Fruit fly (Drosophila melanogaster) whole organism, embryonic: Measurements from ENCODE around the gene Ntf-2r.

ENCODE experiments used
- Blimp-1 ChIP-seq: fragments of 200-800 bp; sonication (Bioruptor generic); optimal IDR thresholded peaks from 3 replicates; lab custom pipeline; 2018; ENCODE audit warnings: missing biosample characterization, missing genetic modification characterization, mild to moderate bottlenecking, moderate library complexity, missing genetic modification reagents
- CG11456 ChIP-seq: fragments of 200-800 bp; sonication (Bioruptor generic); IDR thresholded peaks from 3 replicates; pipeline ENCODE4 v1.3.6; 2022; ENCODE audit warnings: missing biosample characterization, missing genetic modification characterization
- CG12104 ChIP-seq: fragments of 200-800 bp; sonication (Bioruptor generic); optimal IDR thresholded peaks from 3 replicates; lab custom pipeline; 2016; ENCODE audit warnings: missing biosample characterization, missing genetic modification characterization
- CG13775 ChIP-seq: fragments of 200-800 bp; sonication (Bioruptor generic); optimal IDR thresholded peaks from 3 replicates; lab custom pipeline; 2017; ENCODE audit warnings: missing biosample characterization, mild to moderate bottlenecking, missing genetic modification characterization
- CG15269 ChIP-seq: fragments of 200-800 bp; sonication (Bioruptor generic); optimal IDR thresholded peaks from 2 replicates; lab custom pipeline; 2018; ENCODE audit warnings: missing biosample characterization, mild to moderate bottlenecking, missing genetic modification characterization, moderate library complexity
- CG17385 ChIP-seq: fragments of 200-800 bp; sonication (Bioruptor generic); optimal IDR thresholded peaks from 3 replicates; lab custom pipeline; 2018; ENCODE audit warnings: missing biosample characterization, mild to moderate bottlenecking, missing genetic modification characterization
- CG1832 ChIP-seq: fragments of 200-800 bp; sonication (Bioruptor generic); optimal IDR thresholded peaks from 2 replicates; lab custom pipeline; 2017; ENCODE audit warnings: missing biosample characterization, mild to moderate bottlenecking, missing genetic modification characterization, inconsistent platforms
- CG2120 ChIP-seq: fragments of 200-800 bp; sonication (Bioruptor generic); optimal IDR thresholded peaks from 3 replicates; lab custom pipeline; 2016; ENCODE audit warnings: missing biosample characterization, missing genetic modification characterization
- CG3163 ChIP-seq: fragments of 200-800 bp; sonication (Bioruptor generic); optimal IDR thresholded peaks from 3 replicates; lab custom pipeline; 2016; ENCODE audit warnings: missing biosample characterization, missing genetic modification characterization
- CG7271 ChIP-seq: fragments of 200-800 bp; sonication (Bioruptor generic); optimal IDR thresholded peaks from 2 replicates; lab custom pipeline; 2018; ENCODE audit warnings: missing biosample characterization, mild to moderate bottlenecking, missing genetic modification characterization, moderate library complexity
- CG8290 ChIP-seq, 3 experiments: fragments of 200-800 bp; sonication (Bioruptor generic); optimal IDR thresholded peaks; 2 replicates each; lab custom pipeline; 2016 to 2019; ENCODE audit warnings: missing biosample characterization in 3 of 3, missing genetic modification characterization in 3 of 3, mild to moderate bottlenecking in 2 of 3, moderate library complexity in 1 of 3
- CkIIα-i1 ChIP-seq: fragments of 200-800 bp; sonication (Bioruptor generic); IDR thresholded peaks from 2 replicates; pipeline ENCODE4 v1.3.6; 2022; ENCODE audit warnings: missing biosample characterization, missing genetic modification characterization
- D19A ChIP-seq: fragments of 200-800 bp; optimal IDR thresholded peaks from 3 replicates; lab custom pipeline; 2019; ENCODE audit warnings: missing biosample characterization, mild to moderate bottlenecking, missing genetic modification characterization, moderate library complexity
- Dip3 ChIP-seq: fragments of 200-800 bp; sonication (Bioruptor generic); optimal IDR thresholded peaks from 3 replicates; lab custom pipeline; 2016; ENCODE audit warnings: missing biosample characterization, missing genetic modification characterization
- Doc2 ChIP-seq: fragments of 200-800 bp; sonication (Bioruptor generic); IDR thresholded peaks from 2 replicates; pipeline ENCODE4 v1.3.6; 2022; ENCODE audit warnings: missing biosample characterization, missing genetic modification characterization
- Drgx ChIP-seq: fragments of 200-800 bp; sonication (Bioruptor generic); IDR thresholded peaks from 2 replicates; pipeline ENCODE4 v1.3.6; 2022; ENCODE audit warnings: missing biosample characterization, missing genetic modification characterization
- E2f2 ChIP-seq: fragments of 200-800 bp; sonication (Bioruptor generic); IDR thresholded peaks from 2 replicates; pipeline ENCODE4 v1.3.6; 2022; ENCODE audit warnings: missing biosample characterization, missing genetic modification characterization
- Elba2 ChIP-seq: fragments of 200-800 bp; sonication (Bioruptor generic); optimal IDR thresholded peaks from 3 replicates; lab custom pipeline; 2016; ENCODE audit warnings: missing biosample characterization, missing genetic modification characterization
- Ets97D ChIP-seq: fragments of 200-800 bp; sonication (Bioruptor generic); optimal IDR thresholded peaks from 3 replicates; lab custom pipeline; 2016; ENCODE audit warnings: missing biosample characterization, missing genetic modification characterization
- Fer3 ChIP-seq: fragments of 200-800 bp; sonication (Bioruptor generic); optimal IDR thresholded peaks from 2 replicates; lab custom pipeline; 2018; ENCODE audit warnings: missing biosample characterization, mild to moderate bottlenecking, missing genetic modification characterization, moderate library complexity
- GATAe ChIP-seq: fragments of 200-800 bp; sonication (Bioruptor generic); conservative IDR thresholded peaks from 2 replicates; pipeline ENCODE4 v1.3.6; 2022; ENCODE audit warnings: missing biosample characterization, missing genetic modification characterization
- HLH54F ChIP-seq: fragments of 200-800 bp; sonication (Bioruptor generic); optimal IDR thresholded peaks from 3 replicates; lab custom pipeline; 2016; ENCODE audit warnings: missing biosample characterization, missing genetic modification characterization
- MBD-R2 ChIP-seq: fragments of 200-800 bp; sonication (Bioruptor generic); IDR thresholded peaks from 2 replicates; pipeline ENCODE4 v1.3.6; 2022; ENCODE audit warnings: missing biosample characterization, missing genetic modification characterization
- Opbp ChIP-seq: fragments of 200-800 bp; sonication (Bioruptor generic); IDR thresholded peaks from 3 replicates; pipeline ENCODE4 v1.3.6; 2022; ENCODE audit warnings: missing biosample characterization, missing genetic modification characterization; ENCODE audit not compliant: partially characterized antibody
- Sry-δ ChIP-seq: fragments of 200-800 bp; sonication (Bioruptor generic); optimal IDR thresholded peaks from 2 replicates; lab custom pipeline; 2016; ENCODE audit warnings: missing biosample characterization, missing genetic modification characterization
- Trl ChIP-seq, 3 experiments: fragments of >200 bp in 2 of 3; fragments of 200-800 bp in 1 of 3; sonication (Bioruptor generic) in 1 of 3; optimal IDR thresholded peaks; 2 replicates in 1 of 3; 3 replicates in 2 of 3; lab custom pipeline; 2016 to 2017; ENCODE audit warnings: missing biosample characterization in 1 of 3, missing genetic modification characterization in 1 of 3
- Xbp1 ChIP-seq: fragments of 200-800 bp; sonication (Bioruptor generic); optimal IDR thresholded peaks from 3 replicates; lab custom pipeline; 2016; ENCODE audit warnings: missing biosample characterization, mild to moderate bottlenecking, missing genetic modification characterization
- bsh ChIP-seq, 2 experiments: fragments of 200-800 bp; sonication (Bioruptor generic); optimal IDR thresholded peaks; 2 replicates each; lab custom pipeline; 2017 to 2018; ENCODE audit warnings: mild to moderate bottlenecking in 2 of 2, missing biosample characterization in 2 of 2, missing genetic modification characterization in 2 of 2, moderate library complexity in 1 of 2
- cg ChIP-seq: fragments of 200-800 bp; sonication (Bioruptor generic); optimal IDR thresholded peaks from 3 replicates; lab custom pipeline; 2019; ENCODE audit warnings: missing biosample characterization, mild to moderate bottlenecking, missing genetic modification characterization, moderate library complexity
- dati ChIP-seq: fragments of 200-800 bp; sonication (Bioruptor generic); IDR thresholded peaks from 2 replicates; pipeline ENCODE4 v1.3.6; 2022; ENCODE audit warnings: missing biosample characterization, missing genetic modification characterization
- gem ChIP-seq: fragments of 200-800 bp; sonication (Bioruptor generic); optimal IDR thresholded peaks from 2 replicates; lab custom pipeline; 2019; ENCODE audit warnings: missing biosample characterization, mild to moderate bottlenecking, missing genetic modification characterization, moderate library complexity
- jumu ChIP-seq: fragments of 200-800 bp; sonication (Bioruptor generic); optimal IDR thresholded peaks from 3 replicates; lab custom pipeline; 2016; ENCODE audit warnings: missing biosample characterization, missing genetic modification characterization
- klu ChIP-seq: fragments of 200-800 bp; sonication (Bioruptor generic); IDR thresholded peaks from 2 replicates; pipeline ENCODE4 v1.3.6; 2022; ENCODE audit warnings: missing biosample characterization, missing genetic modification characterization
- maf-S ChIP-seq: fragments of 200-800 bp; sonication (Bioruptor generic); optimal IDR thresholded peaks from 2 replicates; lab custom pipeline; 2016; ENCODE audit warnings: missing biosample characterization, missing genetic modification characterization
- nmo ChIP-seq: fragments of 200-800 bp; sonication (Bioruptor generic); optimal IDR thresholded peaks from 2 replicates; lab custom pipeline; 2018; ENCODE audit warnings: missing biosample characterization, mild to moderate bottlenecking, missing genetic modification characterization, moderate library complexity
- nom ChIP-seq: fragments of 200-800 bp; sonication (Bioruptor generic); optimal IDR thresholded peaks from 2 replicates; lab custom pipeline; 2017; ENCODE audit warnings: missing biosample characterization, missing genetic modification characterization, mild to moderate bottlenecking, moderate library complexity, missing genetic modification reagents
- p53 ChIP-seq: fragments of 200-800 bp; sonication (Bioruptor generic); optimal IDR thresholded peaks from 2 replicates; lab custom pipeline; 2016; ENCODE audit warnings: missing biosample characterization, missing genetic modification characterization
- peb ChIP-seq: fragments of 200-800 bp; sonication (Bioruptor generic); IDR thresholded peaks from 2 replicates; pipeline ENCODE4 v1.3.6; 2022; ENCODE audit warnings: missing biosample characterization, missing genetic modification characterization
- phol ChIP-seq: fragments of 200-800 bp; sonication (Bioruptor generic); optimal IDR thresholded peaks from 3 replicates; lab custom pipeline; 2018; ENCODE audit warnings: missing biosample characterization, mild to moderate bottlenecking, missing genetic modification characterization, moderate library complexity
- pita ChIP-seq: fragments of 200-800 bp; sonication (Bioruptor generic); optimal IDR thresholded peaks from 2 replicates; lab custom pipeline; 2017; ENCODE audit warnings: missing biosample characterization, mild to moderate bottlenecking, missing genetic modification characterization
- psq ChIP-seq: fragments of 200-800 bp; sonication (Bioruptor generic); optimal IDR thresholded peaks from 2 replicates; lab custom pipeline; 2017; ENCODE audit warnings: missing biosample characterization, missing genetic modification characterization
- ranshi ChIP-seq: fragments of 200-800 bp; sonication (Bioruptor generic); IDR thresholded peaks from 2 replicates; pipeline ENCODE4 v1.3.6; 2022; ENCODE audit warnings: missing biosample characterization, missing genetic modification characterization
- slbo ChIP-seq: fragments of 200-800 bp; sonication (Bioruptor generic); IDR thresholded peaks from 2 replicates; pipeline ENCODE4 v1.3.6; 2022; ENCODE audit warnings: missing biosample characterization, missing genetic modification characterization
- stc ChIP-seq: fragments of 200-800 bp; sonication (Bioruptor generic); IDR thresholded peaks from 2 replicates; pipeline ENCODE4 v1.3.6; 2022; ENCODE audit warnings: missing biosample characterization, missing genetic modification characterization
- tgo ChIP-seq: fragments of 200-800 bp; sonication (Bioruptor generic); IDR thresholded peaks from 3 replicates; pipeline ENCODE4 v1.3.6; 2022; ENCODE audit warnings: missing biosample characterization, missing genetic modification characterization
- unpg ChIP-seq: fragments of 200-800 bp; sonication (Bioruptor generic); optimal IDR thresholded peaks from 3 replicates; lab custom pipeline; 2018; ENCODE audit warnings: missing biosample characterization, mild to moderate bottlenecking, missing genetic modification characterization, moderate library complexity
- wek ChIP-seq: fragments of 200-800 bp; sonication (Bioruptor generic); optimal IDR thresholded peaks from 3 replicates; lab custom pipeline; 2018; ENCODE audit warnings: missing biosample characterization, mild to moderate bottlenecking, missing genetic modification characterization, moderate library complexity
- yki ChIP-seq: fragments of >200 bp; optimal IDR thresholded peaks from 3 replicates; lab custom pipeline; 2018
- zfh2 ChIP-seq: fragments of 200-800 bp; sonication (Bioruptor generic); optimal IDR thresholded peaks from 2 replicates; lab custom pipeline; 2016; ENCODE audit warnings: missing biosample characterization, missing genetic modification characterization

Ntf-2r gene

dm6 chr2L:18484382-18485050 lies 30.1 kb downstream of the Ntf-2r start, which contains the start of gene CG10283 (continued):
- peak; percentile 40 for TF ChIP-seq CG7271 (tag; lab: Kevin White, UChicago)
- TF ChIP-seq yki (lab: Kevin White, UChicago): peak; percentile 60
- TF ChIP-seq Blimp-1 (GFP tag; lab: Kevin White, UChicago): no peak
- TF ChIP-seq unpg (GFP tag; lab: Kevin White, UChicago): peak; percentile 58
- no peak for TF ChIP-seq Drgx (GFP tag; lab: Robert Waterston, UW)
- TF ChIP-seq Fer3: peak; percentile 3
- TF ChIP-seq CkIIα-i1 (GFP tag; lab: Robert Waterston, UW): no peak
- TF ChIP-seq E2f2: peak; percentile 81
- no peak for TF ChIP-seq ranshi
- TF ChIP-seq Dip3 (GFP tag; lab: Kevin White, UChicago): no peak
- TF ChIP-seq CG13775 (GFP tag; lab: Kevin White, UChicago): peak; percentile 21
- TF ChIP-seq peb (GFP tag; lab: Robert Waterston, UW): no peak
- TF ChIP-seq nmo (GFP tag; lab: Kevin White, UChicago): peak; percentile 55
- TF ChIP-seq CG3163 (GFP tag; lab: Kevin White, UChicago): peak; percentile 35
- TF ChIP-seq psq (GFP tag; lab: Kevin White, UChicago): peak; percentile 15
- TF ChIP-seq gem: peak; percentile 77
- peak; percentile 90 for TF ChIP-seq Trl (optimal IDR thresholded peaks at IDR 0.05; lab: Kevin White, UChicago)
- no peak for TF ChIP-seq Trl (GFP tag; optimal IDR thresholded peaks at IDR 0.05; lab: Kevin White, UChicago)
- peak; percentile 28 for TF ChIP-seq wek (GFP tag; lab: Kevin White, UChicago)
- no peak for TF ChIP-seq CG11456 (GFP tag; lab: Robert Waterston, UW)
- TF ChIP-seq p53 (GFP tag; lab: Kevin White, UChicago): no peak
- TF ChIP-seq D19A: peak; percentile 16
- peak; percentile 22 for TF ChIP-seq CG8290 (GFP tag; optimal IDR thresholded peaks at IDR 0.05; lab: Kevin White, UChicago)
- TF ChIP-seq CG8290 (tag; optimal IDR thresholded peaks at IDR 0.05; lab: Kevin White, UChicago): peak in 1 of 2 experiments; percentile 57
- peak; percentile 50 for TF ChIP-seq Xbp1 (GFP tag; lab: Kevin White, UChicago)
- TF ChIP-seq stc (GFP tag; lab: Robert Waterston, UW): peak; percentile 23; the same call in 1 of the 2 replicates
- TF ChIP-seq CG12104: peak; percentile 7
- peak; percentile 47 for TF ChIP-seq CG2120 (GFP tag; lab: Kevin White, UChicago)
- no peak for TF ChIP-seq CG1832 (GFP tag; lab: Kevin White, UChicago)
- TF ChIP-seq slbo: peak; percentile 75
- no peak for TF ChIP-seq HLH54F (GFP tag; lab: Kevin White, UChicago)
- peak; percentile 33 for TF ChIP-seq nom (GFP tag; lab: Kevin White, UChicago)
- peak; percentile 52; the same call in 2 of the 3 replicates for TF ChIP-seq tgo (GFP tag; lab: Robert Waterston, UW)
- no peak for TF ChIP-seq dati
- TF ChIP-seq cg (GFP tag; lab: Kevin White, UChicago): peak; percentile 29
- peak; percentile 85 for TF ChIP-seq pita
- TF ChIP-seq zfh2 (GFP tag; lab: Kevin White, UChicago): peak; percentile 8
- TF ChIP-seq Sry-δ (GFP tag; lab: Kevin White, UChicago): no peak
- TF ChIP-seq maf-S (GFP tag; lab: Kevin White, UChicago): no peak
- no peak for TF ChIP-seq Doc2 (GFP tag; lab: Robert Waterston, UW)
- no peak for TF ChIP-seq Elba2 (GFP tag; lab: Kevin White, UChicago)
- no peak for TF ChIP-seq MBD-R2 (GFP tag; lab: Robert Waterston, UW)
- TF ChIP-seq Opbp (GFP tag; lab: Robert Waterston, UW): peak; percentile 42; the same call in 1 of the 3 replicates
- TF ChIP-seq bsh (GFP tag; optimal IDR thresholded peaks at IDR 0.05; lab: Kevin White, UChicago): peak in 1 of 2 experiments; percentile 19
- TF ChIP-seq CG17385 (GFP tag; lab: Kevin White, UChicago): no peak
- TF ChIP-seq jumu (GFP tag; lab: Kevin White, UChicago): no peak
- TF ChIP-seq klu (GFP tag; lab: Robert Waterston, UW): no peak; the same call in 1 of the 2 replicates
- TF ChIP-seq GATAe (GFP tag; lab: Robert Waterston, UW): no peak
- TF ChIP-seq Ets97D (GFP tag; lab: Kevin White, UChicago): peak; percentile 12
- TF ChIP-seq CG15269 (tag; lab: Kevin White, UChicago): peak; percentile 6
- TF ChIP-seq phol: peak; percentile 60
